Worm (Caenorhabditis elegans) whole organism, young adult: Measurements from ENCODE around the gene hsp-110.

Source experiments
- B0261.1 ChIP-seq: sonication (generic microtip); optimal IDR thresholded peaks from 2 replicates; lab custom pipeline; 2016; ENCODE audit warnings: mild to moderate bottlenecking, missing genetic modification characterization, moderate library complexity, missing compliant biosample characterization
- T26A5.8 ChIP-seq: sonication (generic microtip); optimal IDR thresholded peaks from 2 replicates; lab custom pipeline; 2016; ENCODE audit warnings: missing genetic modification characterization, missing compliant biosample characterization
- ama-1 ChIP-seq, 3 experiments: fragments of 150-350 bp in 1 of 3; sonication (generic microtip) in 2 of 3; optimal IDR thresholded peaks; 2 replicates each; lab custom pipeline; 2014 to 2018; ENCODE audit warnings: missing biosample characterization in 2 of 3, missing genetic modification characterization in 2 of 3, missing genetic modification reagents in 2 of 3
- bed-2 ChIP-seq: fragments of 200-800 bp; sonication (Bioruptor generic); IDR thresholded peaks from 2 replicates; pipeline ENCODE4 v1.3.6; 2022; ENCODE audit warnings: missing genetic modification reagents, missing genetic modification characterization, missing compliant biosample characterization
- nhr-90 ChIP-seq: sonication (generic microtip); optimal IDR thresholded peaks from 2 replicates; lab custom pipeline; 2016; ENCODE audit warnings: missing genotype, mild to moderate bottlenecking, missing genetic modification characterization, missing compliant biosample characterization
- pha-4 ChIP-seq: fragments of 150-350 bp; sonication (generic microtip); optimal IDR thresholded peaks from 2 replicates; lab custom pipeline; 2014; ENCODE audit warnings: missing biosample characterization, missing genetic modification reagents, missing genetic modification characterization
- snpc-3.4 ChIP-seq: sonication (generic microtip); optimal IDR thresholded peaks from 2 replicates; lab custom pipeline; 2017; ENCODE audit warnings: missing genetic modification characterization, mild to moderate bottlenecking, missing compliant biosample characterization, antibody characterized with exemption, moderate library complexity, missing genotype, missing genetic modification reagents
- xnd-1 ChIP-seq: sonication (generic microtip); optimal IDR thresholded peaks from 2 replicates; lab custom pipeline; 2016; ENCODE audit warnings: missing genotype, missing genetic modification reagents, missing genetic modification characterization, missing compliant biosample characterization
- ztf-18 ChIP-seq: sonication (generic microtip); optimal IDR thresholded peaks from 2 replicates; lab custom pipeline; 2016; ENCODE audit warnings: missing genotype, mild to moderate bottlenecking, missing genetic modification characterization, missing compliant biosample characterization

DNA sequence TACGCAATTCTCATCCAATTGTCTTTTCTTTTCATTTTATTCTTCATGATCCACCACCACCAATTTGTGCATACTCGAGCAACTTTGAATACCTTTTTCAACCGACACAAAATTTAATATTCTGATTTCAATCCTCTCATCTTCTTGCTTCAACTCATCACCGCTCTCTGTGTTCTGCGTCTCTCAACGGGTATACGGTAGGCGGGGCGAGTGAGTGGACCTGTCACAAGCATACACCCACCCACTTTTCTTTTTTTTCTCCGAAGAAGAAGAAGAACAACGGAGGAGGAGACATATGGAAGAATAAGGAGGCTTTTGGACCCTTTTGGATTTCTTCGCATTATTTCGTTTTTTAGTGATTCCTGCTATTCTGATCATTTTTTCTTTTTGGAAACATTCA lies 14.7 kb upstream of the hsp-110 start:
- no peak for TF ChIP-seq T26A5.8 (tag; lab: Kevin White, UChicago)
- TF ChIP-seq xnd-1 (tag; lab: Kevin White, UChicago): no peak
- no peak for TF ChIP-seq B0261.1 (tag; lab: Kevin White, UChicago)
- TF ChIP-seq snpc-3.4 (tag; lab: Kevin White, UChicago): no peak
- no peak for TF ChIP-seq ama-1 (optimal IDR thresholded peaks at IDR 0.05; lab: Kevin White, UChicago)
- TF ChIP-seq ama-1 (GFP tag; optimal IDR thresholded peaks at IDR 0.05; lab: Kevin White, UChicago): no peak
- no peak for TF ChIP-seq nhr-90 (tag; lab: Kevin White, UChicago)
- TF ChIP-seq pha-4 (tag; lab: Kevin White, UChicago): no peak
- TF ChIP-seq bed-2: no peak
- no peak for TF ChIP-seq ztf-18
